Fruit fly (Drosophila melanogaster) whole organism, adult: Measurements from ENCODE around the gene dpp.

Experiments
- CG11617 ChIP-seq: fragments of 200-800 bp; sonication (Bioruptor generic); optimal IDR thresholded peaks from 2 replicates; lab custom pipeline; 2017; ENCODE audit warnings: mild to moderate bottlenecking, missing biosample characterization, missing genetic modification reagents, missing genetic modification characterization
- CG12768 ChIP-seq: fragments of 200-800 bp; sonication (Bioruptor generic); optimal IDR thresholded peaks from 2 replicates; lab custom pipeline; 2017; ENCODE audit warnings: missing biosample characterization, missing genetic modification characterization, mild to moderate bottlenecking, moderate library complexity, missing genetic modification reagents
- CG14711 ChIP-seq: fragments of 200-800 bp; sonication (Bioruptor generic); optimal IDR thresholded peaks from 2 replicates; lab custom pipeline; 2018; ENCODE audit warnings: missing biosample characterization, mild to moderate bottlenecking, missing genetic modification characterization, moderate library complexity
- CG1620 ChIP-seq: fragments of 200-800 bp; sonication (Bioruptor generic); optimal IDR thresholded peaks from 2 replicates; lab custom pipeline; 2016; ENCODE audit warnings: missing biosample characterization, missing genetic modification characterization
- CG33017 ChIP-seq: fragments of 200-800 bp; sonication (Bioruptor generic); optimal IDR thresholded peaks from 2 replicates; lab custom pipeline; 2018; ENCODE audit warnings: missing biosample characterization, mild to moderate bottlenecking, missing genetic modification characterization, moderate library complexity
- CG5204 ChIP-seq: fragments of 200-800 bp; sonication (Bioruptor generic); optimal IDR thresholded peaks from 2 replicates; lab custom pipeline; 2016; ENCODE audit warnings: missing biosample characterization, missing genetic modification characterization
- CG7045 ChIP-seq: fragments of 200-800 bp; sonication (Bioruptor generic); optimal IDR thresholded peaks from 2 replicates; lab custom pipeline; 2017; ENCODE audit warnings: missing biosample characterization, mild to moderate bottlenecking, missing genetic modification characterization
- CG7101 ChIP-seq: fragments of 200-800 bp; sonication (Bioruptor generic); optimal IDR thresholded peaks from 2 replicates; lab custom pipeline; 2018; ENCODE audit warnings: missing biosample characterization, mild to moderate bottlenecking, missing genetic modification characterization, moderate library complexity
- Clk ChIP-seq: fragments of 200-800 bp; sonication (Bioruptor generic); optimal IDR thresholded peaks from 2 replicates; lab custom pipeline; 2017; ENCODE audit warnings: missing biosample characterization, missing genetic modification characterization
- Crg-1 ChIP-seq: fragments of 200-800 bp; sonication (Bioruptor generic); optimal IDR thresholded peaks from 2 replicates; lab custom pipeline; 2016; ENCODE audit warnings: missing biosample characterization, missing genetic modification characterization
- Hr96 ChIP-seq: fragments of 200-800 bp; sonication (Bioruptor generic); optimal IDR thresholded peaks from 2 replicates; lab custom pipeline; 2016; ENCODE audit warnings: missing biosample characterization, missing genetic modification characterization
- Mnt ChIP-seq: fragments of 200-800 bp; sonication (Bioruptor generic); optimal IDR thresholded peaks from 2 replicates; lab custom pipeline; 2016; ENCODE audit warnings: missing biosample characterization, mild to moderate bottlenecking, missing genetic modification characterization
- bab1 ChIP-seq: fragments of 200-800 bp; sonication (Bioruptor generic); optimal IDR thresholded peaks from 3 replicates; lab custom pipeline; 2019; ENCODE audit warnings: missing biosample characterization, mild to moderate bottlenecking, missing genetic modification characterization, moderate library complexity
- cic ChIP-seq: fragments of 200-800 bp; sonication (Bioruptor generic); optimal IDR thresholded peaks from 2 replicates; lab custom pipeline; 2017; ENCODE audit warnings: missing biosample characterization, mild to moderate bottlenecking, missing genetic modification characterization, moderate library complexity
- cnc ChIP-seq, 2 experiments: fragments of >200 bp; optimal IDR thresholded peaks; 2 replicates each; lab custom pipeline; 2017
- kay ChIP-seq: fragments of 200-800 bp; sonication (Bioruptor generic); peaks from one replicate; lab custom pipeline; 2016; ENCODE audit warnings: missing biosample characterization, missing genetic modification characterization, borderline replicate concordance
- ovo ChIP-seq: fragments of 200-800 bp; sonication (Bioruptor generic); optimal IDR thresholded peaks from 2 replicates; lab custom pipeline; 2016; ENCODE audit warnings: missing biosample characterization, missing genetic modification characterization
- pad ChIP-seq: fragments of 200-800 bp; sonication (Bioruptor generic); optimal IDR thresholded peaks from 3 replicates; lab custom pipeline; 2017; ENCODE audit warnings: missing biosample characterization, missing genetic modification characterization, mild to moderate bottlenecking, moderate library complexity, missing genetic modification reagents
- tj ChIP-seq: fragments of 200-800 bp; sonication (Bioruptor generic); optimal IDR thresholded peaks from 3 replicates; lab custom pipeline; 2017; ENCODE audit warnings: missing biosample characterization, mild to moderate bottlenecking, missing genetic modification characterization, moderate library complexity
- toe ChIP-seq: fragments of 200-800 bp; sonication (Bioruptor generic); optimal IDR thresholded peaks from 2 replicates; lab custom pipeline; 2016; ENCODE audit warnings: missing biosample characterization, missing genetic modification characterization

Gene dpp

dm6 chr2L:2478326-2478725, 50.2 kb downstream of the dpp start:
- TF ChIP-seq CG11617 (GFP tag; lab: Kevin White, UChicago) (no peak), cnc (optimal IDR thresholded peaks at IDR 0.05; lab: Kevin White, UChicago) (no peak), CG7045 (GFP tag; lab: Kevin White, UChicago) (no peak), tj (no peak), Crg-1 (GFP tag; lab: Kevin White, UChicago) (no peak), cic (GFP tag; lab: Kevin White, UChicago) (no peak)

- no peak for TF ChIP-seq Clk (GFP tag; lab: Kevin White, UChicago)
- TF ChIP-seq cic (GFP tag; lab: Kevin White, UChicago), result no peak
- no peak for TF ChIP-seq CG14711
- no peak for TF ChIP-seq CG1620 (GFP tag; lab: Kevin White, UChicago)
- no peak for TF ChIP-seq CG7101 (tag; lab: Kevin White, UChicago)
- TF ChIP-seq Hr96, result no peak
- TF ChIP-seq CG12768 (GFP tag; lab: Kevin White, UChicago), result no peak
- no peak for TF ChIP-seq cnc (optimal IDR thresholded peaks at IDR 0.05; lab: Kevin White, UChicago)
- TF ChIP-seq kay (GFP tag; lab: Kevin White, UChicago), result no peak
Measured at dm6 chr2L:2481156-2481712, 53.1 kb downstream of the dpp start.

- TF ChIP-seq ovo (GFP tag; lab: Kevin White, UChicago), result no peak
- TF ChIP-seq Crg-1 (GFP tag; lab: Kevin White, UChicago), result no peak
- no peak for TF ChIP-seq CG12768 (GFP tag; lab: Kevin White, UChicago)
- no peak for TF ChIP-seq CG5204 (GFP tag; lab: Kevin White, UChicago)
- TF ChIP-seq Hr96, result no peak
- no peak for TF ChIP-seq bab1 (GFP tag; lab: Kevin White, UChicago)
- TF ChIP-seq toe (GFP tag; lab: Kevin White, UChicago), result no peak
- TF ChIP-seq CG11617 (GFP tag; lab: Kevin White, UChicago), result no peak
- TF ChIP-seq CG1620 (GFP tag; lab: Kevin White, UChicago), result no peak
- no peak for TF ChIP-seq CG7101 (tag; lab: Kevin White, UChicago)
- no peak for TF ChIP-seq cnc (optimal IDR thresholded peaks at IDR 0.05; lab: Kevin White, UChicago)
- TF ChIP-seq pad (GFP tag; lab: Kevin White, UChicago), result no peak
- TF ChIP-seq tj, result no peak
Measured at dm6 chr2L:2483720-2484507, 55.7 kb downstream of the dpp start.

dm6 chr2L:2485272-2485671, 57.1 kb downstream of the dpp start:
- no peak for TF ChIP-seq bab1 (GFP tag; lab: Kevin White, UChicago)

- TF ChIP-seq CG5204 (GFP tag; lab: Kevin White, UChicago) (no peak), cic (GFP tag; lab: Kevin White, UChicago) (no peak)
Measured at dm6 chr2L:2486851-2487250, 58.7 kb downstream of the dpp start.

- no peak for TF ChIP-seq cnc (optimal IDR thresholded peaks at IDR 0.05; lab: Kevin White, UChicago)
- TF ChIP-seq bab1 (GFP tag; lab: Kevin White, UChicago), result no peak
- TF ChIP-seq CG5204 (GFP tag; lab: Kevin White, UChicago), result no peak
- no peak for TF ChIP-seq Crg-1 (GFP tag; lab: Kevin White, UChicago)
- TF ChIP-seq Hr96, result no peak
- TF ChIP-seq ovo (GFP tag; lab: Kevin White, UChicago), result no peak
- no peak for TF ChIP-seq CG7101 (tag; lab: Kevin White, UChicago)
- TF ChIP-seq CG12768 (GFP tag; lab: Kevin White, UChicago), result no peak
- no peak for TF ChIP-seq Mnt (GFP tag; lab: Kevin White, UChicago)
- TF ChIP-seq CG7045 (GFP tag; lab: Kevin White, UChicago), result no peak
- no peak for TF ChIP-seq CG14711
- TF ChIP-seq CG33017 (tag; lab: Kevin White, UChicago), result no peak
- TF ChIP-seq toe (GFP tag; lab: Kevin White, UChicago), result no peak
- TF ChIP-seq CG1620 (GFP tag; lab: Kevin White, UChicago), result no peak
Measured at dm6 chr2L:2492571-2492691, 64.3 kb downstream of the dpp start, which contains the start of gene Slh. Gene Slh, minus strand, starts transcription at chr2L:2492671.

dm6 chr2L:2492692-2493626, 64.8 kb downstream of the dpp start, which contains the start of gene oaf:
Gene oaf, plus strand, starts transcription at chr2L:2492955.
- TF ChIP-seq kay (GFP tag; lab: Kevin White, UChicago) (no peak), Mnt (GFP tag; lab: Kevin White, UChicago) (peak; percentile 72), CG33017 (tag; lab: Kevin White, UChicago) (no peak), cic (GFP tag; lab: Kevin White, UChicago) (peak; percentile 95), pad (GFP tag; lab: Kevin White, UChicago) (no peak), CG11617 (GFP tag; lab: Kevin White, UChicago) (peak; percentile 48), CG7101 (tag; lab: Kevin White, UChicago) (peak; percentile 57), ovo (GFP tag; lab: Kevin White, UChicago) (peak; percentile 28), bab1 (GFP tag; lab: Kevin White, UChicago) (peak; percentile 78), tj (peak; percentile 30), toe (GFP tag; lab: Kevin White, UChicago) (peak; percentile 64), cnc (optimal IDR thresholded peaks at IDR 0.05; lab: Kevin White, UChicago) (no peak), CG5204 (GFP tag; lab: Kevin White, UChicago) (no peak), CG1620 (GFP tag; lab: Kevin White, UChicago) (peak; percentile 70), CG12768 (GFP tag; lab: Kevin White, UChicago) (peak; percentile 11), Hr96 (peak; percentile 54), Crg-1 (GFP tag; lab: Kevin White, UChicago) (peak; percentile 40), Clk (GFP tag; lab: Kevin White, UChicago) (peak; percentile 75), CG14711 (peak; percentile 38), CG7045 (GFP tag; lab: Kevin White, UChicago) (no peak)
